Fruit fly (Drosophila melanogaster): ENCODE data around the gene CG11247.

The CG11247 gene

dm6 chr3L:21773855-21774254, 45.2 kb upstream of the CG11247 start (continued):
- TF ChIP-seq Nf-YA (GFP tag; IDR thresholded peaks at IDR 0.05) (no peak), kni (GFP tag; optimal IDR thresholded peaks at IDR 0.05) (no peak), pum (GFP tag; optimal IDR thresholded peaks at IDR 0.05) (no peak), fd64A (GFP tag; optimal IDR thresholded peaks at IDR 0.05) (no peak), Bgb (GFP tag; IDR thresholded peaks at IDR 0.05; ENCODE audit: partially characterized antibody) (no peak; the same call in 1 of the 2 replicates), lilli (GFP tag; optimal IDR thresholded peaks at IDR 0.05) (no peak), CrebB (tag; optimal IDR thresholded peaks at IDR 0.05) (no peak), Stat92E (GFP tag; optimal IDR thresholded peaks at IDR 0.05) (no peak), sima (GFP tag; optimal IDR thresholded peaks at IDR 0.05) (no peak), HmgD (GFP tag; optimal IDR thresholded peaks at IDR 0.05) (no peak), D19A (tag; optimal IDR thresholded peaks at IDR 0.05) (no peak), Dref (GFP tag; IDR thresholded peaks at IDR 0.05) (no peak), Optix (GFP tag; IDR thresholded peaks at IDR 0.05) (no peak), fd3F (GFP tag; optimal IDR thresholded peaks at IDR 0.05) (no peak), CG1647 (GFP tag; optimal IDR thresholded peaks at IDR 0.05) (no peak), tio (GFP tag; optimal IDR thresholded peaks at IDR 0.05) (no peak), nmo (GFP tag; optimal IDR thresholded peaks at IDR 0.05) (no peak), HLH3B (GFP tag; IDR thresholded peaks at IDR 0.05) (no peak), CG32772 (GFP tag; IDR thresholded peaks at IDR 0.05) (no peak)

dm6 chr3L:21770328-21770727, 41.7 kb upstream of the CG11247 start, which contains the start of gene Syn1:
Syn1 (minus strand) TSS chr3L:21770534.
- TF ChIP-seq da (GFP tag; optimal IDR thresholded peaks at IDR 0.05) (no peak), Trl (optimal IDR thresholded peaks at IDR 0.05) (peak; percentile 67 to 76), Trl (GFP tag; optimal IDR thresholded peaks at IDR 0.05) (no peak), Mes4 (GFP tag; optimal IDR thresholded peaks at IDR 0.05) (no peak), Elba2 (GFP tag; optimal IDR thresholded peaks at IDR 0.05) (no peak), MTF-1 (GFP tag; optimal IDR thresholded peaks at IDR 0.05; ENCODE audit: borderline replicate concordance) (no peak), Opbp (GFP tag; IDR thresholded peaks at IDR 0.05; ENCODE audit: partially characterized antibody) (0 out of 3 replicates have a peak, but pooled peaks have one; percentile 10), Eip74EF (GFP tag; optimal IDR thresholded peaks at IDR 0.05) (peak in 1 of 2 experiments; percentile 49), sens (GFP tag) (peak; percentile 69), gro (GFP tag; optimal IDR thresholded peaks at IDR 0.05) (peak; percentile 7), CG17829 (tag; optimal IDR thresholded peaks at IDR 0.05) (no peak), dati (GFP tag; IDR thresholded peaks at IDR 0.05) (no peak), al (GFP tag; IDR thresholded peaks at IDR 0.05) (no peak), scrt (GFP tag; optimal IDR thresholded peaks at IDR 0.05) (peak; percentile 9), pum (GFP tag; optimal IDR thresholded peaks at IDR 0.05) (no peak), CG12942 (GFP tag; optimal IDR thresholded peaks at IDR 0.05) (no peak), CG8478 (optimal IDR thresholded peaks at IDR 0.05) (no peak), nom (GFP tag; optimal IDR thresholded peaks at IDR 0.05) (no peak), CG11504 (tag; optimal IDR thresholded peaks at IDR 0.05) (peak; percentile 99), Mrtf (GFP tag; IDR thresholded peaks at IDR 0.05) (no peak), CG10979 (tag; optimal IDR thresholded peaks at IDR 0.05) (no peak), lov (optimal IDR thresholded peaks at IDR 0.05) (no peak), lov (GFP tag; IDR thresholded peaks at IDR 0.05) (no peak), Dip2 (GFP tag; IDR thresholded peaks at IDR 0.05) (no peak), Hr51 (GFP tag; optimal IDR thresholded peaks at IDR 0.05) (no peak), B-H1 (GFP tag; IDR thresholded peaks at IDR 0.05) (no peak), Nf-YB (GFP tag; optimal IDR thresholded peaks at IDR 0.05) (peak; percentile 28), Drgx (GFP tag; IDR thresholded peaks at IDR 0.05) (0 out of 2 replicates have a peak, but pooled peaks have one; percentile 8), CG17328 (GFP tag; IDR thresholded peaks at IDR 0.05) (0 out of 2 replicates have a peak, but pooled peaks have one; percentile 13), CG13624 (GFP tag; optimal IDR thresholded peaks at IDR 0.05) (peak; percentile 13), dysf (GFP tag; IDR thresholded peaks at IDR 0.05) (no peak), CG3995 (GFP tag; optimal IDR thresholded peaks at IDR 0.05) (no peak), Jarid2 (GFP tag; optimal IDR thresholded peaks at IDR 0.05) (peak; percentile 67), CG6272 (GFP tag; IDR thresholded peaks at IDR 0.05) (no peak)
